Worm (Caenorhabditis elegans) whole organism, early embryonic: ENCODE measurements around the gene ndc-80.

ENCODE experiments used
- B0310.2 ChIP-seq: sonication (generic microtip); optimal IDR thresholded peaks from 2 replicates; lab custom pipeline; 2016; ENCODE audit warnings: mild to moderate bottlenecking, missing genetic modification characterization, missing compliant biosample characterization
- F13C5.2 ChIP-seq: sonication (generic microtip); optimal IDR thresholded peaks from 2 replicates; lab custom pipeline; 2017; ENCODE audit warnings: mild to moderate bottlenecking, missing genetic modification characterization, inconsistent platforms, missing compliant biosample characterization
- aly-1 ChIP-seq: sonication (generic microtip); optimal IDR thresholded peaks from 2 replicates; lab custom pipeline; 2016; ENCODE audit warnings: missing genetic modification characterization, missing compliant biosample characterization
- ama-1 ChIP-seq: fragments of 150-350 bp; optimal IDR thresholded peaks from 2 replicates; lab custom pipeline; 2014
- ceh-13 ChIP-seq: fragments of 200-800 bp; sonication (Bioruptor generic); optimal IDR thresholded peaks from 2 replicates; lab custom pipeline; 2018; ENCODE audit warnings: mild to moderate bottlenecking, missing genetic modification characterization, missing compliant biosample characterization
- ceh-36 ChIP-seq: sonication (generic microtip); optimal IDR thresholded peaks from 2 replicates; lab custom pipeline; 2016; ENCODE audit warnings: missing genetic modification characterization, inconsistent platforms, missing compliant biosample characterization
- ets-7 ChIP-seq: sonication (generic microtip); optimal IDR thresholded peaks from 2 replicates; lab custom pipeline; 2016; ENCODE audit warnings: missing genotype, missing genetic modification characterization, missing compliant biosample characterization
- flt-1 ChIP-seq: fragments of 200-800 bp; sonication (Bioruptor generic); IDR thresholded peaks from 2 replicates; pipeline ENCODE4 v1.3.6; 2022; ENCODE audit warnings: missing genetic modification characterization, missing compliant biosample characterization
- hmbx-1 ChIP-seq: sonication (generic microtip); optimal IDR thresholded peaks from 2 replicates; lab custom pipeline; 2016; ENCODE audit warnings: mild to moderate bottlenecking, missing genetic modification characterization, missing compliant biosample characterization
- pes-1 ChIP-seq: fragments of 200-800 bp; sonication (Bioruptor generic); IDR thresholded peaks from 2 replicates; pipeline ENCODE4 v1.3.6; 2022; ENCODE audit warnings: missing genetic modification reagents, missing genetic modification characterization, missing compliant biosample characterization
- scrt-1 ChIP-seq: fragments of 200-800 bp; sonication (Bioruptor generic); IDR thresholded peaks from 2 replicates; pipeline ENCODE4 v1.3.6; 2022; ENCODE audit warnings: missing genetic modification characterization, missing compliant biosample characterization
- sea-1 ChIP-seq: fragments of 200-800 bp; sonication (Bioruptor generic); conservative IDR thresholded peaks from 2 replicates; pipeline ENCODE4 v1.3.6; 2022; ENCODE audit warnings: missing genetic modification characterization, missing compliant biosample characterization
- tbx-11 ChIP-seq: fragments of 200-800 bp; sonication (Bioruptor generic); IDR thresholded peaks from 2 replicates; pipeline ENCODE4 v1.3.6; 2022; ENCODE audit warnings: missing genetic modification characterization, missing compliant biosample characterization
- tbx-37 ChIP-seq: fragments of 200-800 bp; sonication (Bioruptor generic); conservative IDR thresholded peaks from 2 replicates; pipeline ENCODE4 v1.3.6; 2022; ENCODE audit warnings: missing genetic modification reagents, missing genetic modification characterization, missing compliant biosample characterization

DNA sequence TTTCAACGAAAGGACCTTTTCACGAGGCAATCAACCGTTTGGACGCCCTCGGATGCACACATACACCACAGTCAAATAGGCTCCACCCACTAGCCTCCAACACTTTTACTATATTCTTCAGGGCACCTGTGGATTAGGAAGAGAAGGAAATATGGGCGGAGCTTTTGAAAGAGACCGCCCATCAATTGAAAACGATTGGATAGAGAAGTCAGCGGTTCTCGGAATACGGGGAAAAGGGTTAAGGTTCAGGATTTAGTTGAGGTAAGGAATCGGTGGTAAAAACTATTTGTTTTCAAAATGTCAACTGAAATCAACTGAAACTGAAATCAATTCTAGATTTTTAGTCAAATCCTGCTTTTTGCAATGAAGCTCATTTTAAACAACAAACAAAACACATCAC, 24.5 kb downstream of the ndc-80 start, which contains the start of gene egl-38:
- TF ChIP-seq sea-1 (GFP tag; lab: Robert Waterston, UW) (no peak), pes-1 (GFP tag; lab: Robert Waterston, UW) (no peak), ceh-36 (tag; lab: Kevin White, UChicago) (no peak), ets-7 (tag; lab: Kevin White, UChicago) (no peak), ama-1 (lab: Kevin White, UChicago) (no peak), flt-1 (GFP tag; lab: Robert Waterston, UW) (no peak), hmbx-1 (tag; lab: Kevin White, UChicago) (no peak), tbx-37 (no peak), B0310.2 (tag; lab: Kevin White, UChicago) (no peak), F13C5.2 (tag; lab: Kevin White, UChicago) (no peak), aly-1 (tag; lab: Kevin White, UChicago) (no peak), scrt-1 (GFP tag; lab: Robert Waterston, UW) (no peak), tbx-11 (no peak), ceh-13 (GFP tag; lab: Kevin White, UChicago) (no peak)
